Worm (Caenorhabditis elegans) whole organism, mixed stage, embryonic: Measurements from ENCODE around the gene frpr-13.
"Not testable (repeated sequence)": the region's sequence is repeated elsewhere in the genome, so short reads cannot be mapped to it uniquely, and the experiment has no call there.

Source experiments
- ceh-43 ChIP-seq: fragments of 200-800 bp; sonication (Bioruptor generic); optimal IDR thresholded peaks from 2 replicates; lab custom pipeline; 2018; ENCODE audit warnings: mild to moderate bottlenecking, missing genetic modification characterization, moderate library complexity, missing compliant biosample characterization
- ces-1 ChIP-seq: fragments of 150-350 bp; optimal IDR thresholded peaks from 2 replicates; lab custom pipeline; 2014; ENCODE audit warnings: missing biosample characterization, missing genetic modification reagents, missing genetic modification characterization
- elt-3 ChIP-seq: fragments of 150-350 bp; optimal IDR thresholded peaks from 2 replicates; lab custom pipeline; 2014; ENCODE audit warnings: missing biosample characterization, missing genetic modification characterization
- hlh-1 ChIP-seq: fragments of 150-350 bp; optimal IDR thresholded peaks from 2 replicates; lab custom pipeline; 2014; ENCODE audit warnings: missing biosample characterization, missing genetic modification reagents, missing genetic modification characterization
- mab-5 ChIP-seq: fragments of 150-350 bp; optimal IDR thresholded peaks from 2 replicates; lab custom pipeline; 2014; ENCODE audit warnings: missing biosample characterization, missing genetic modification characterization
- nhr-12 ChIP-seq: fragments of 150-350 bp; optimal IDR thresholded peaks from 2 replicates; lab custom pipeline; 2014; ENCODE audit warnings: missing biosample characterization, missing genetic modification characterization
- nhr-2 ChIP-seq: fragments of 150-350 bp; optimal IDR thresholded peaks from 2 replicates; lab custom pipeline; 2014; ENCODE audit warnings: missing biosample characterization, missing genetic modification characterization
- nhr-28 ChIP-seq: fragments of 150-350 bp; optimal IDR thresholded peaks from 2 replicates; lab custom pipeline; 2014; ENCODE audit warnings: missing biosample characterization, missing genetic modification characterization
- snpc-4 ChIP-seq: fragments of 150-350 bp; optimal IDR thresholded peaks from 2 replicates; lab custom pipeline; 2014; ENCODE audit warnings: missing biosample characterization, missing genetic modification characterization
- sptf-1 ChIP-seq: sonication (generic microtip); optimal IDR thresholded peaks from 2 replicates; lab custom pipeline; 2017; ENCODE audit warnings: mild to moderate bottlenecking, missing genetic modification characterization, moderate library complexity, missing compliant biosample characterization
- unc-62 ChIP-seq: fragments of 150-350 bp; optimal IDR thresholded peaks from 2 replicates; lab custom pipeline; 2014; ENCODE audit warnings: missing biosample characterization, missing genetic modification reagents, missing genetic modification characterization
- ztf-11 ChIP-seq: fragments of 150-350 bp; optimal IDR thresholded peaks from 2 replicates; lab custom pipeline; 2014; ENCODE audit warnings: missing biosample characterization, missing genetic modification characterization

ce11 chrV:8897942-8898419, 875 bp upstream of the frpr-13 start, which contains the start of the genes his-17 and his-18:
- TF ChIP-seq nhr-2 (tag; lab: Kevin White, UChicago); hlh-1; ztf-11 (tag; lab: Kevin White, UChicago); elt-3; nhr-12 (tag; lab: Kevin White, UChicago); snpc-4 (tag; lab: Kevin White, UChicago); nhr-28 (tag; lab: Kevin White, UChicago); ces-1; unc-62 (GFP tag; lab: Kevin White, UChicago); ceh-43 (GFP tag; lab: Kevin White, UChicago); sptf-1 (tag; lab: Kevin White, UChicago); mab-5 (tag; lab: Kevin White, UChicago): not testable (repeated sequence)
